Worm (Caenorhabditis elegans) whole organism, midembryonic: ENCODE data around the gene col-36.

Experiments used
- T22C8.4 ChIP-seq: fragments of 200-800 bp; sonication (Bioruptor generic); IDR thresholded peaks from 2 replicates; pipeline ENCODE4 v1.3.6; 2022; ENCODE audit warnings: missing genetic modification characterization, missing compliant biosample characterization
- cog-1 ChIP-seq: sonication (generic microtip); optimal IDR thresholded peaks from 2 replicates; lab custom pipeline; 2016; ENCODE audit warnings: missing genetic modification characterization, missing compliant biosample characterization
- flt-1 ChIP-seq: fragments of 200-800 bp; sonication (Bioruptor generic); IDR thresholded peaks from 2 replicates; pipeline ENCODE4 v1.3.6; 2022; ENCODE audit warnings: missing genetic modification characterization, missing compliant biosample characterization
- klf-2 ChIP-seq: fragments of 200-800 bp; sonication (Bioruptor generic); conservative IDR thresholded peaks from 2 replicates; pipeline ENCODE4 v1.3.6; 2022; ENCODE audit warnings: missing genetic modification reagents, missing genetic modification characterization, missing compliant biosample characterization
- med-1 ChIP-seq: sonication (generic microtip); optimal IDR thresholded peaks from 2 replicates; lab custom pipeline; 2017; ENCODE audit warnings: missing genetic modification characterization, mild to moderate bottlenecking, missing compliant biosample characterization, antibody characterized with exemption, missing genetic modification reagents; ENCODE audit not compliant: insufficient read depth
- ref-1 ChIP-seq: fragments of 200-800 bp; sonication (Bioruptor generic); conservative IDR thresholded peaks from 2 replicates; pipeline ENCODE4 v1.3.6; 2022; ENCODE audit warnings: missing genetic modification reagents, missing genetic modification characterization, missing compliant biosample characterization
- tab-1 ChIP-seq: fragments of 200-800 bp; sonication (Bioruptor generic); IDR thresholded peaks from 2 replicates; pipeline ENCODE4 v1.3.6; 2022; ENCODE audit warnings: missing genetic modification characterization, missing compliant biosample characterization
- ztf-23 ChIP-seq: fragments of 200-800 bp; sonication (Bioruptor generic); IDR thresholded peaks from 2 replicates; pipeline ENCODE4 v1.3.6; 2022; ENCODE audit warnings: missing genetic modification reagents, missing genetic modification characterization, missing compliant biosample characterization
- ztf-29 ChIP-seq: fragments of 200-800 bp; sonication (Bioruptor generic); IDR thresholded peaks from 2 replicates; pipeline ENCODE4 v1.3.6; 2022; ENCODE audit warnings: missing genetic modification reagents, missing genetic modification characterization, missing compliant biosample characterization

Gene col-36

DNA sequence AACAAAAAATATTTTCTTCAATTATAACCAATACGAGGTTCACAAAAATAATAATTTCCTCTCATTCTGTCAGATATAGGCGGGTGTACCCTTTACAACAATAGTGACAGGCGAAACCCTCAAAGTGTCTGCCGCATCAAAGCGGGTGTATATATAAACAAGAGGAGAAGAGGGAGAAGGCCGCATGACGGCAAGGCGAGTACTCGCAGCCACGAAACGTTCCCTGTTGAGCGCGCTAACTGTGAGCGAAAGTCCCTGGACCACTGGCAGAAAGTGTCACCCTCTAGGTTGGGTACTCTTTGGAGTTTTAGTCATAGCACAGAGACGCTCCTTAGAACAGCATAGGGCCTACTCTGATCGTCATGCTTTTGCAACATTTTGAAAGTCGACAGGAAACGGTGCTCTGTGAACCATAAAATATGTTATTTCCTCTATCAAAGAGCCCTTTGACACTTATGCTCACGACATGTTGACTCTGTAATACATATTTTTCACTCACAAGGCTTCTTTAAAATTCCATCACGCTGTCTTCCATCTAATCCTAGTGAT lies 31.5 kb upstream of the col-36 start, which contains the start of gene pcrg-1:
Gene pcrg-1, plus strand, starts transcription at position 499 of the 549 bp plus-strand sequence.
- peak; percentile 74 for TF ChIP-seq cog-1 (tag; lab: Kevin White, UChicago)
- TF ChIP-seq flt-1 (GFP tag; lab: Robert Waterston, UW) = peak; percentile 95
- peak; percentile 96 for TF ChIP-seq tab-1 (GFP tag; lab: Robert Waterston, UW)
- TF ChIP-seq klf-2 (GFP tag; lab: Robert Waterston, UW) = peak; percentile 86
- peak; percentile 85 for TF ChIP-seq ztf-29 (GFP tag; lab: Robert Waterston, UW)
- TF ChIP-seq ztf-23 (GFP tag; lab: Robert Waterston, UW) = peak; percentile 94
- peak; percentile 92 for TF ChIP-seq T22C8.4 (GFP tag; lab: Robert Waterston, UW)
- peak; percentile 61 for TF ChIP-seq med-1
- peak; percentile 82 for TF ChIP-seq ref-1 (GFP tag; lab: Robert Waterston, UW)

DNA sequence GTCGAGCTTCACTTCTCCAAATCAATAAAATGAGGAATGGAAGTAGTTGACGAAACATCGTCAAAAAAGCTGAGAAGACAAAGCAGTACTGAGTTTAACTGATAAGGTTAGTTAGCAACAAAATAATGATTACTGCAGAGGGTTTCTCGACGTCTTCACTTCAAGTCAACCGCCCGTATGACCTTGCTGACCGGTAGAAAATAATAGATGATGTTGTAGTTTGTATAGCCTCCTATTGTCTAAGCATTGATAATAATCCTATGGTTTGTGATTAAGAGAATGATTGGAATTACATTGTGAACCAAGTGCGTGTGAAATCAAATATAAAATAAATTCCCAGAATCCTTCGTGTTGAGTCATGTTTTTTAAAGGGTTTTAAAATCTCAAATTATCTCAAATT lies 30.7 kb upstream of the col-36 start, which contains the start of gene E04F6.6:
Gene E04F6.6, minus strand, starts transcription at position 258 of the 400 bp plus-strand sequence.
- TF ChIP-seq med-1 = no peak
- TF ChIP-seq cog-1 (tag; lab: Kevin White, UChicago) = no peak

DNA sequence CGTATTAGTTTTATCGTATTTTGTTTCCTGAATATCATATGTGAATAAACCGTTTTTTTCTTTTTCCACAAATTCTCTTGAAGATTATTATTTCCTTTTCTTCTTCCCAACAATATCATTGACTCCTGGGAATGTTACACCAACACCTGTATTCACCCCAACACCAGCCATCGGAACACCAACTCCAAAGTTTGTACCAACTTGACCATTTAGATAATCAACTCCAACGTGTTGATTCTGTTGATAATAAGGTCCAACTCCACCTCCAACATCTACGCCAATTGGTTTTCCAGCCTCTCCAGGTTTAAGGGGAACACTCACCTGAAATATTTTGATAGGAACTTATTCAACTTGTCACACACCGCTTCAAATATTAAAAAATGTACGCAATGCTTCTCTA lies 28.8 kb upstream of the col-36 start:
- TF ChIP-seq flt-1 (GFP tag; lab: Robert Waterston, UW) = no peak
- no peak for TF ChIP-seq cog-1 (tag; lab: Kevin White, UChicago)

DNA sequence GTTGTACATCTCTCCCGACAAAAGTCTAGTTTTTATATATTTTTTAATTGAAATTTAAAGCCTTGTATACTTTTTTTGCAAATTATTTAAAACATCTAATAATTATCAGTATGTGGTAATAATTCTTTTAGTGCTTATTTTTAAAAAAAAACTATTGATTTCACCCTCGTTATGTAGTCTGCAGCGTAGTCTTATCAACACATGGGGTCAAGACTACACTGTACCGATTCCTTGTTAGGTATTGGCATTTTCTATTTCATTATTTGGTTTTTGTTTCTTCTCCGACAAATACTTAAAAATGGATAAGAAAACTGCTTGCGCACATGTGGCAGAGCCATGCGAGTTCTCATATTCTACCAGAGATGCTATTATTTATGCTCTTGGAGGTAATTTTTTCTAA lies 27.4 kb upstream of the col-36 start, which contains the start of gene maoc-1:
Gene maoc-1, plus strand, starts transcription at position 237 of the 400 bp plus-strand sequence.
- TF ChIP-seq ref-1 (GFP tag; lab: Robert Waterston, UW) (no peak), flt-1 (GFP tag; lab: Robert Waterston, UW) (no peak), tab-1 (GFP tag; lab: Robert Waterston, UW) (no peak), T22C8.4 (GFP tag; lab: Robert Waterston, UW) (no peak), med-1 (no peak), ztf-23 (GFP tag; lab: Robert Waterston, UW) (no peak), klf-2 (GFP tag; lab: Robert Waterston, UW) (no peak), ztf-29 (GFP tag; lab: Robert Waterston, UW) (no peak), cog-1 (tag; lab: Kevin White, UChicago) (no peak)

DNA sequence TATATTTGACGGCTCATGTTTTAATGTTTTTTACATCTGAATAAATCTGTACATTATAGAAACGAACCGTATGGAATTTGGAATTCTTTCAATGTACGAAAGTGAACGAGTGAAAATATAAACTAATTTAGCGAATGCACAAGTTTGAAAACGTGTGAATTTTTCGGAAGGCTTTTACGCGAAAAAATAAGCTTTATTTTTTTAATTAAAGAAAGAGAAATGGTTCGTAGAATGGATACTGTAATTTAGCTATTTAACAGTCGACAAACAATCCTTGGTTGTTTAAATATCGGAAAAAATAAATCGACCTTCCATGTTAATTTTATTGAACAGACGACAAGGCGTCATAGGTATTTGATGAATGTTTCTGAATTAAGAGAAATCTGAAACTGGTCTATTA lies 26.9 kb upstream of the col-36 start, which contains the start of gene acdh-12:
Gene acdh-12, minus strand, starts transcription at position 101 of the 400 bp plus-strand sequence.
- TF ChIP-seq klf-2 (GFP tag; lab: Robert Waterston, UW) = no peak
- no peak for TF ChIP-seq ztf-23 (GFP tag; lab: Robert Waterston, UW)
- TF ChIP-seq tab-1 (GFP tag; lab: Robert Waterston, UW) = no peak

DNA sequence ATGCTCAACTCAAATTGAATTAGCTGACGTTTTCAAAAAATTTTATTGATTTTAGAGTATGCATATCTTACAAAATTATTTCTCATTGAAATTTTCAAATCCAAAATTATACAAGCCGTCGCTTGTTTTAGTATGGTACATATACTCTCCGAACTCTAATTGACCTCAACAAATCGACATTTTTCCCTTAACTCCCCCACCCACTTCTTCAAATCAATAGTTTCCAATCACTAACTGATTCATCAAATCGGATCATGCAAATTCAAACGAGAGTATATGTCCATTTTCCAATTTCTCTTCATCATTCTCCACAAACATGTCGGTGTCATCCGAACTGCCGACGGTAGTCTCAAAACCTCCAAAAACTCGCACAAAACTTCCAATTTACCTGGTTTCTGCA lies 20.5 kb upstream of the col-36 start, which contains the start of gene E04F6.4:
Gene E04F6.4, plus strand, starts transcription at position 301 of the 400 bp plus-strand sequence.
- TF ChIP-seq cog-1 (tag; lab: Kevin White, UChicago) (no peak), med-1 (no peak), klf-2 (GFP tag; lab: Robert Waterston, UW) (no peak), ref-1 (GFP tag; lab: Robert Waterston, UW) (no peak), ztf-29 (GFP tag; lab: Robert Waterston, UW) (no peak), flt-1 (GFP tag; lab: Robert Waterston, UW) (no peak), T22C8.4 (GFP tag; lab: Robert Waterston, UW) (no peak), tab-1 (GFP tag; lab: Robert Waterston, UW) (no peak), ztf-23 (GFP tag; lab: Robert Waterston, UW) (no peak)

DNA sequence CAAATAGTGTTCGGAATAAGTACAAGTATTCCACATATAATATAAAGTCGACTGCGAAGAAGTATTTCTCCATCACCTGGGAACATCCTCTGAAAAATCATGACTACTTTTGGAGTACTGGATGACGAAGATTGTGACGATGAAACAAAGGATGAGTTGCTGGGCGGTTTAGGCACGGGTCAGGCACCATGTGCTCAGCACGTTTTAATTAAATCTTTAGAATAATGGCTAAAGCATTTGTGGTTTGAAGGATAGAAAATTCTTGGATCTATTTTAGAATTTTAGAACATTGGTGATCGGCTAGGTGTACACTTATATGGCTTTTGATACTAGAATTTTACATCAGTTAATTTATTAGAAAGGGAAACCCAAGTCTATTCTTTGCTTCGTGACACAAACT lies 18.5 kb upstream of the col-36 start, which contains the start of gene C27H5.6:
Gene C27H5.6, minus strand, starts transcription at position 101 of the 400 bp plus-strand sequence.
- no peak for TF ChIP-seq ztf-23 (GFP tag; lab: Robert Waterston, UW)
- TF ChIP-seq ref-1 (GFP tag; lab: Robert Waterston, UW) = no peak
- TF ChIP-seq tab-1 (GFP tag; lab: Robert Waterston, UW) = no peak
- no peak for TF ChIP-seq flt-1 (GFP tag; lab: Robert Waterston, UW)
- TF ChIP-seq klf-2 (GFP tag; lab: Robert Waterston, UW) = no peak
- no peak for TF ChIP-seq T22C8.4 (GFP tag; lab: Robert Waterston, UW)
- no peak for TF ChIP-seq cog-1 (tag; lab: Kevin White, UChicago)

DNA sequence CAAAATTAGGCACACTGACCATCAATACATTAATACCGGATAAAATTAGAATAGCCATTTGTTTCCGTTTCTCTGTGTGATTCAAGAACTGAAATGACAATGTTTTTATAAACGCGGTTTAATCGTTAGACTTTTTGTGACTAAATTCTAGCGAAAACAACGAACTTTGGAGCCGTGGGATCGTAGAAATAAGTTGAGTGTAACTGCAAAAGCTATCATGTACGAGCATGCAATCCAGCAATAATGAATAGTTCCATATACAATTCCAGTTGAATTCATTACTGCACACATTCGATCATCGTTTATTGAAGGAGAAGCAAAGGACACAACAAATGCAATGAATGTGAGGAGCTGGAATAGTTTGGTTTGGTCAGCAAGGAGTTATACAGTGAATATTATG lies 17.5 kb upstream of the col-36 start:
- TF ChIP-seq tab-1 (GFP tag; lab: Robert Waterston, UW) = no peak
- no peak for TF ChIP-seq T22C8.4 (GFP tag; lab: Robert Waterston, UW)
- no peak for TF ChIP-seq cog-1 (tag; lab: Kevin White, UChicago)
- TF ChIP-seq ztf-29 (GFP tag; lab: Robert Waterston, UW) = no peak
- TF ChIP-seq ref-1 (GFP tag; lab: Robert Waterston, UW) = no peak
- no peak for TF ChIP-seq flt-1 (GFP tag; lab: Robert Waterston, UW)
- no peak for TF ChIP-seq ztf-23 (GFP tag; lab: Robert Waterston, UW)
- TF ChIP-seq med-1 = no peak
- no peak for TF ChIP-seq klf-2 (GFP tag; lab: Robert Waterston, UW)

DNA sequence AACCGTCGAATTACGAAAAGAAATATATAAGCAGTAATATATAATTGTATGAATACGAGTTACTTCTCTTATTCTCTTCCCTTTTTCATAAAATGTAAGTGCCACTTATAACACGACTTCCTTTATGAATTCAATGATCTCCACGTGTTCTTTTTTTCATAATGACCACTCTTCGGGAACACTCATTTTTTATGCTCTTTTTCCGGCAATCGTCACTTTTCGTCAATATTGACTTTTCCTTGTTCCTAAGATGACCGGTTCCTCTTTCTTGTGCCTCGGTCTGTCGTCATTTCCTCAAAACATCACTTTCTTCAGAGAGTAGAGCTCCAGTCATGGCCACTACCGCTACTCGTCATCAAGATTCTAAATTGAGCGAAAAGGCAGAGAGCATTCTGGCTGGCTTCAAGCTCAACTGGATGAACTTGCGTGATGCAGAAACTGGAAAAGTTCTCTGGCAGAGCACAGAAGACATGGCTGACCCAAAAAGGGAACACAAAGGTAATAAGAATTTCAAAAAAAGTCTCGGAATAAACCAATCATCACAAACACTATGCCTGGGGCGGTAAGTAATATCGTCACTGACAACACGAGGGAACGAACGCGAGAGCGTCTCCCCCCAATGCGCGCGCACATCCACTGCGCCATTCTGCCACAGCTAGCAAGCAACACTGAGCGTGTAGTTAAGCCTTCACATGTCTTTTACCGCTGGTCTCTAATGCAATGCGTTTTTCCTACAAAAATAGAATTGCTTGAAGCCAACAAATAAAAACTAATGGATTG lies 15.1 kb upstream of the col-36 start, which contains the start of gene pdl-1:
Gene pdl-1, plus strand, starts transcription at position 309 of the 780 bp plus-strand sequence.
- peak; percentile 97 for TF ChIP-seq tab-1 (GFP tag; lab: Robert Waterston, UW)
- peak; percentile 91 for TF ChIP-seq cog-1 (tag; lab: Kevin White, UChicago)
- peak; percentile 94 for TF ChIP-seq ref-1 (GFP tag; lab: Robert Waterston, UW)
- TF ChIP-seq ztf-29 (GFP tag; lab: Robert Waterston, UW) = peak; percentile 94
- TF ChIP-seq med-1 = peak; percentile 63
- TF ChIP-seq ztf-23 (GFP tag; lab: Robert Waterston, UW) = peak; percentile 96
- TF ChIP-seq T22C8.4 (GFP tag; lab: Robert Waterston, UW) = peak; percentile 95
- peak; percentile 98 for TF ChIP-seq flt-1 (GFP tag; lab: Robert Waterston, UW)
- peak; percentile 94 for TF ChIP-seq klf-2 (GFP tag; lab: Robert Waterston, UW)
